Worm (Caenorhabditis elegans): ENCODE data around the gene atx-3.

DNA sequence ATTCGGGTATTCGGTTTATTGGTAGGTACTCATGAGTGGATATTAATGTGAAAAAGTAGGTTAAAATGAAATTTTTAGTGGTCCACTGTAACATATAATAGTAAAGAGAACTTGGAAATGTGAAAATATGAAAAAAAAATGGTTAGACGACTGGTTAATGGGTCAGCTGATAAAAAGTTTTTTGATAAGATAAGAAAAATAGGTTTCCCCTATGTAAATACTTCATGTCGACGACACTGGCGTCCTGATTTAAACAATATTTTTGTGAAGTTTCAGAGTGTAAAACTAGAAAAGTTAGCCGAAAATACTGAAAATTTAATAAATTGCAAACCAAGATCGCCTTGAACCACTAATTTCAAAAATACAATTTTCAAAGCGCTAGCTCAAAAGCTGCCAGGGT lies 44.1 kb downstream of the atx-3 start, which contains the start of gene F21A3.11:
- TF ChIP-seq ama-1 (optimal IDR thresholded peaks at IDR 0.05), result no peak
- TF ChIP-seq ceh-88 (GFP tag; IDR thresholded peaks at IDR 0.05), result no peak
- TF ChIP-seq nhr-11 (tag; optimal IDR thresholded peaks at IDR 0.05), result no peak
- no peak for TF ChIP-seq dpl-1 (GFP tag; optimal IDR thresholded peaks at IDR 0.05)

Measured in whole organism, L1 larva.